Worm (Caenorhabditis elegans): ENCODE results near the gene K06A4.2.

- TF ChIP-seq pag-3 (tag; optimal IDR thresholded peaks at IDR 0.05; ENCODE audit: borderline replicate concordance), result no peak
- TF ChIP-seq pqm-1 (tag; optimal IDR thresholded peaks at IDR 0.05), result no peak
- TF ChIP-seq npax-4 (tag; optimal IDR thresholded peaks at IDR 0.05), result no peak
- TF ChIP-seq fax-1 (tag; optimal IDR thresholded peaks at IDR 0.05), result no peak
Measured at ce11 chrV:9477863-9478262, 6.1 kb upstream of the K06A4.2 start, which contains the start of gene nas-3.
